Fruit fly (Drosophila melanogaster): ENCODE data around the gene mip130.

The mip130 gene

DNA sequence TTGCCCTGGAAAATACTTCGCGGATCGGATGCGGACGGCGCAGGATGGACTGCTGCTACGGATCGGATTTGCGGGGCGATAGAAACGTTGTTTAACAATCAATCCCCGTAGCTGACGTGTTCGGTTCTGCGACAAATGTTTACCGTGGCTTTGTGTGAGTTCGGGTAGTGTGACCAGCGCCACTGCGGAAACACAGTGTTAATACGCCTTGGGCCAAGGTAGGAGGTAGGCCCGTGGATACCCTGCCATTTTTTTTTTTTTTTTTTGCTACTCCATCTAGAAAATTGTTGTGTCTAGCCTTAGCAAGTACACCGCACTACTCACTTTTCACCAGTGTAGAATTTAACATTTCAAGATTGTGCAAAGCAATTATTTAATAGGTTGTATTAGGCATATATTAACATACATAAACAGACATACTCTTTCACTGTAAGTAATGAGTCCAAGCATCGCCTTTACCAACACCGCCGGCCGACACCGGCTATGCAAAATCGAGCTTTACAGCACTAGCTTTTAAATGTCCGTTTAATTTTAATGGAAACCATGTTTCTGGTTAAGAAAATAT lies 46.3 kb upstream of the mip130 start, which contains the start of gene deltaCOP (continued):
- TF ChIP-seq C15 (GFP tag; IDR thresholded peaks at IDR 0.05) (0 out of 3 replicates have a peak, but pooled peaks have one; percentile 50), schlank (tag; optimal IDR thresholded peaks at IDR 0.05) (peak; percentile 24), Ssrp (tag; optimal IDR thresholded peaks at IDR 0.05) (peak; percentile 72), NfI (GFP tag; optimal IDR thresholded peaks at IDR 0.05) (peak; percentile 79), her (GFP tag; optimal IDR thresholded peaks at IDR 0.05) (peak; percentile 82), sc (optimal IDR thresholded peaks at IDR 0.05) (no peak), sc (GFP tag; optimal IDR thresholded peaks at IDR 0.05) (no peak), hbn (GFP tag; IDR thresholded peaks at IDR 0.05; ENCODE audit: partially characterized antibody) (no peak), CG7839 (tag; optimal IDR thresholded peaks at IDR 0.05) (peak; percentile 82), NC2α (GFP tag; optimal IDR thresholded peaks at IDR 0.05) (peak; percentile 64), CG8089 (GFP tag; optimal IDR thresholded peaks at IDR 0.05) (peak; percentile 88), trh (GFP tag; optimal IDR thresholded peaks at IDR 0.05) (peak; percentile 70), GATAe (GFP tag; conservative IDR thresholded peaks at IDR 0.05) (no peak; the same call in 1 of the 2 replicates), rib (GFP tag; IDR thresholded peaks at IDR 0.05) (peak; percentile 75), CG12391 (tag; optimal IDR thresholded peaks at IDR 0.05) (peak; percentile 78), CG3407 (GFP tag; optimal IDR thresholded peaks at IDR 0.05) (peak; percentile 62), BtbVII (GFP tag; optimal IDR thresholded peaks at IDR 0.05) (peak; percentile 55), Vsx1 (GFP tag; optimal IDR thresholded peaks at IDR 0.05) (no peak), CG11560 (tag; IDR thresholded peaks at IDR 0.05) (peak; percentile 72; the same call in 2 of the 3 replicates), CG18764 (GFP tag; optimal IDR thresholded peaks at IDR 0.05) (peak; percentile 82), hkb (optimal IDR thresholded peaks at IDR 0.05) (peak; percentile 66), hkb (GFP tag; IDR thresholded peaks at IDR 0.05) (peak; percentile 67), Adf1 (GFP tag; IDR thresholded peaks at IDR 0.05) (peak; percentile 45), lmd (GFP tag; IDR thresholded peaks at IDR 0.05) (peak; percentile 91), E2f2 (GFP tag; IDR thresholded peaks at IDR 0.05) (peak; percentile 68), Drgx (GFP tag; IDR thresholded peaks at IDR 0.05) (peak; percentile 77), NC2β (GFP tag; optimal IDR thresholded peaks at IDR 0.05) (peak; percentile 89), HmgD (GFP tag; optimal IDR thresholded peaks at IDR 0.05) (peak; percentile 92), CG3281 (GFP tag; optimal IDR thresholded peaks at IDR 0.05) (peak; percentile 80), ap (GFP tag; IDR thresholded peaks at IDR 0.05) (peak; percentile 57; the same call in 1 of the 2 replicates), CG8944 (GFP tag; optimal IDR thresholded peaks at IDR 0.05) (peak; percentile 92), Oli (tag; optimal IDR thresholded peaks at IDR 0.05) (peak; percentile 77), Hr39 (optimal IDR thresholded peaks at IDR 0.05) (no peak), CG7928 (GFP tag; optimal IDR thresholded peaks at IDR 0.05) (peak; percentile 56), otp (GFP tag; IDR thresholded peaks at IDR 0.05) (no peak), Fer1 (GFP tag; optimal IDR thresholded peaks at IDR 0.05) (peak; percentile 78), CG17802 (tag; optimal IDR thresholded peaks at IDR 0.05) (no peak), B-H2 (GFP tag; optimal IDR thresholded peaks at IDR 0.05) (peak; percentile 61), Dbx (GFP tag; IDR thresholded peaks at IDR 0.05) (peak; percentile 88), CG10959 (GFP tag; IDR thresholded peaks at IDR 0.05) (peak; percentile 55), CG31388 (GFP tag; optimal IDR thresholded peaks at IDR 0.05) (peak; percentile 77), dpn (GFP tag; optimal IDR thresholded peaks at IDR 0.05) (peak; percentile 90 to 94), dmrt99B (tag; optimal IDR thresholded peaks at IDR 0.05) (no peak), pan (optimal IDR thresholded peaks at IDR 0.05) (peak in 1 of 2 experiments; percentile 42), pan (GFP tag; optimal IDR thresholded peaks at IDR 0.05 in 1 of 2, IDR thresholded peaks at IDR 0.05 in 1 of 2) (peak in 1 of 2 experiments; percentile 76), sens (GFP tag) (peak; percentile 98), CG12299 (tag; optimal IDR thresholded peaks at IDR 0.05) (no peak), Atf-2 (GFP tag; optimal IDR thresholded peaks at IDR 0.05) (peak; percentile 88), CG15073 (GFP tag; optimal IDR thresholded peaks at IDR 0.05) (no peak), CG14441 (GFP tag; IDR thresholded peaks at IDR 0.05) (peak; percentile 75), tna (GFP tag; IDR thresholded peaks at IDR 0.05; ENCODE audit: partially characterized antibody) (no peak), sisA (GFP tag; IDR thresholded peaks at IDR 0.05) (peak; percentile 90)
